Worm (Caenorhabditis elegans): ENCODE measurements around the gene nhr-184.

The nhr-184 gene

DNA sequence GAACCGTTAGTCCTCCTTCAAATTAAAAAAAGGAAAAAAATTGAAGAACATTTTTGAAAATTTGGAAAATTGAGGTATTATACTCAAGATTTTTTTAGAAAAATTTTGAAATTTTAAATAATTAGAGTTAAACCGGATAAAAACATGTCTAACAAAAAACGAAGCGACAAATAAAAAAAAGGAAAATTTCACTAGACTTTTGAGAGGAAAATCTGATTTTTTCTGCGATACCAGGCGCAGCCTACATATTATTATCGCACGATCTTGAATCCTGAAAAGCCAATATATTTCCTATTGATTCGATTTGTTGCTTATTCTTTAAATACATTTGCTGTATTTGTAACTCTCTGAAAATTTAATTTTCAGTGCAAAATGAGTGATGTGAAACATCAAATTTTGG is 1.1 kb upstream of the nhr-184 start, which contains the start of gene nstp-8:
TSS of gene nstp-8 (plus strand) at position 301 of the 400 bp plus-strand sequence.
- TF ChIP-seq nhr-80 (tag; optimal IDR thresholded peaks at IDR 0.05): no peak

DNA sequence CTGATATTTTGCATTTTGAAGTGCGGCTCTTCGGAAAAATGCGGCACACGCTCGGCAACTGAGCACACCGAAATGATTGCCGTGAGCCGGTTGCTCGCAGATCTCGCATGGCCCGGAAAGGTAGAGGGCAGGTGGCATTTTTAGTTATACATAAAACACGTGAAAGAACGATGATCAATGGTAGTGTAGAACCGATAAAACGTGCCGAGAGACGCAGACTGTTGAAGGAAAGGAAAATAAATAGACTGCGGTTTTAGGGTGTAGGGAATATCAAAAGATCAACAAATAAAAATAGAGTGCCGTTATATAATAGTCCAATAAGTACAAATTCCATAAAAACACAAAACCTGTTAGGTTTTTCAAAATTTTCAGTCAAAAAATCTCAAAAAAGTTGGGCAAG is 2.3 kb downstream of the nhr-184 start, which contains the start of gene nhr-133:
TSS of gene nhr-133 (minus strand) at position 183 of the 400 bp plus-strand sequence.
- TF ChIP-seq ceh-40 (GFP tag; IDR thresholded peaks at IDR 0.05) (no peak), snpc-4 (GFP tag; optimal IDR thresholded peaks at IDR 0.05) (no peak), snpc-4 (tag; optimal IDR thresholded peaks at IDR 0.05) (no peak), ztf-22 (GFP tag; optimal IDR thresholded peaks at IDR 0.05) (no peak), C06A6.2 (GFP tag; conservative IDR thresholded peaks at IDR 0.05) (no peak), lir-1 (GFP tag; conservative IDR thresholded peaks at IDR 0.05) (no peak), Y53F4B.3 (GFP tag; IDR thresholded peaks at IDR 0.05) (no peak), nfya-1 (tag; optimal IDR thresholded peaks at IDR 0.05; ENCODE audit: borderline replicate concordance, insufficient read depth) (no peak), lin-35 (GFP tag; optimal IDR thresholded peaks at IDR 0.05) (no peak), mes-4 (tag; optimal IDR thresholded peaks at IDR 0.05) (no peak), hmg-1.2 (GFP tag; IDR thresholded peaks at IDR 0.05) (peak; percentile 43; the same call in 1 of the 2 replicates), ama-1 (optimal IDR thresholded peaks at IDR 0.05) (no peak), ama-1 (GFP tag; optimal IDR thresholded peaks at IDR 0.05) (no peak), zfh-2 (GFP tag; conservative IDR thresholded peaks at IDR 0.05) (peak; percentile 47; the same call in 1 of the 2 replicates), madf-6 (GFP tag; IDR thresholded peaks at IDR 0.05) (no peak), chd-7 (tag; optimal IDR thresholded peaks at IDR 0.05) (no peak), hlh-12 (tag; optimal IDR thresholded peaks at IDR 0.05) (no peak), nhr-80 (tag; optimal IDR thresholded peaks at IDR 0.05) (peak; percentile 16), lag-1 (GFP tag; IDR thresholded peaks at IDR 0.05) (no peak), rpc-1 (optimal IDR thresholded peaks at IDR 0.05) (no peak), rpc-1 (tag; optimal IDR thresholded peaks at IDR 0.05) (no peak)

DNA sequence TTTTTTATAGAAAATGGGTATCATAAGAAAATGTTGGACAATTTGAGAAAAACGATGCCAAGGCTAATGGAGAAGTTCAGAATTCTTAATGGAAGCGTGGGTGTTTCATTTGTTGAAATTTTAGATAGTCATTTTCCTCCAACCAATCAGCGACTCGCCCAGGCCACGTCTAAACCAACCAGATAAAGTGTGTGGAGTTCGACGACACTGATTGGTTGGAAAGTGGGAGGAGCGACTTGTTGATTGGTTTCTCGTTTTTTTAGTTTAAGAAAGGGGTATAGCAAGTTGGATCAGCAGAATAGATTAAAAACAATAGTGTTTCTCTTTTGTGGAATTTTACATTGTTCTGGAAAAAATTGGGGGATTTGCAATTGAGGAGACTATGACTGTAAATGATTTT is 6.8 kb downstream of the nhr-184 start:
- TF ChIP-seq ama-1 (optimal IDR thresholded peaks at IDR 0.05) (no peak), ama-1 (GFP tag; optimal IDR thresholded peaks at IDR 0.05) (no peak), F37B4.10 (GFP tag; IDR thresholded peaks at IDR 0.05) (no peak), nfyb-1 (GFP tag; IDR thresholded peaks at IDR 0.05) (0 out of 2 replicates have a peak, but pooled peaks have one; percentile 34), him-1 (tag; optimal IDR thresholded peaks at IDR 0.05) (no peak)

DNA sequence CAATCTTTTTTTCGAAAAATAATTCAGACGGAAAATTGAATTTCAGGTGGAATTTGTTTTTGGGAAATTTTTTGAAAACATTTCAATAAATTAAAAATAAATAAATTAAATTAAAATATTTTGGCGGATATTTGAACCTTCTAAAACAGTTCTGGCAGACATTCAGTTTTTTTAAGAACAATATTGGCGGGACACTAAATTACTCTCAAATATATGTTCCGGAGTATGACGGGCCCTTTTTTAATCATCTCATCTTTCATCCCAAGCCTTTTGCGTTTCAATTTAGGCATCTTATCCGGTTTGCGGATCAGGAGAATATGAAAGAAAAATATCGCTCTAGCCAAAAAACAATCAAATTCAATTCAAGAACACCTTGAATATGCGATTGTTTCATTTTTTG is 7.5 kb downstream of the nhr-184 start, which contains the start of gene svh-11:
TSS of gene svh-11 (plus strand) at position 301 of the 400 bp plus-strand sequence.
- TF ChIP-seq ets-4 (GFP tag; optimal IDR thresholded peaks at IDR 0.05): no peak
- no peak for TF ChIP-seq B0336.3 (GFP tag; IDR thresholded peaks at IDR 0.05)
- no peak for TF ChIP-seq F39B2.1 (GFP tag; IDR thresholded peaks at IDR 0.05)
- no peak for TF ChIP-seq nfyb-1 (GFP tag; IDR thresholded peaks at IDR 0.05)

DNA sequence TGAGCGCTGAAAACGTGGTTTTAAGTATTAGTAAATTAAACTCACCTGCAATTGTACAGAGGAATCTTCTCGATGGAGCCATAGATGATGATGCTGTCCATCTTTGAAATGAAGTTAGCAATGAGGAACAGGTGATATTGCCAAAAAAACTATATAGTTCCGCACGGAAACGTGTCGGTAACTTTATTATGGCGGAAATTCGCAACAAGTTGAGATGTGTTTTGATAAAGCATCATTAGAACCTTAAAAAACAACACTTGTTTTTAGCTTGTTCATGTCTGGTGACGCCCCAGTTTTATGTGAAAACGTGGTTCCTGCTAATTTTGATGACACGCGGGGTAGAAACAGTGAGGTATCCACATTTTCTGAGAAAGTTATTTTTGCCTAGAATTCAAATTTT is 8.1 kb downstream of the nhr-184 start, which contains the start of gene srt-40:
TSS of gene srt-40 (minus strand) at position 101 of the 400 bp plus-strand sequence.
- TF ChIP-seq F55B11.4 (tag; optimal IDR thresholded peaks at IDR 0.05; ENCODE audit: borderline replicate concordance, insufficient read depth): no peak
- TF ChIP-seq snpc-4 (GFP tag; optimal IDR thresholded peaks at IDR 0.05): no peak
- TF ChIP-seq snpc-4 (tag; optimal IDR thresholded peaks at IDR 0.05): no peak
- no peak for TF ChIP-seq aptf-3 (GFP tag; IDR thresholded peaks at IDR 0.05)
- no peak for TF ChIP-seq Y56A3A.18 (GFP tag; IDR thresholded peaks at IDR 0.05)
- TF ChIP-seq Y79H2A.3 (GFP tag; conservative IDR thresholded peaks at IDR 0.05): no peak
- TF ChIP-seq bed-1 (GFP tag; IDR thresholded peaks at IDR 0.05): no peak
- no peak for TF ChIP-seq Y67H2A.10 (GFP tag; conservative IDR thresholded peaks at IDR 0.05)
- TF ChIP-seq Y95B8A.8 (GFP tag; IDR thresholded peaks at IDR 0.05): no peak
- no peak for TF ChIP-seq cebp-1 (GFP tag; IDR thresholded peaks at IDR 0.05)
- no peak for TF ChIP-seq cebp-1 (tag; optimal IDR thresholded peaks at IDR 0.05)
- TF ChIP-seq F10E7.11 (tag; optimal IDR thresholded peaks at IDR 0.05): no peak
- no peak for TF ChIP-seq efl-1 (GFP tag; optimal IDR thresholded peaks at IDR 0.05)
- TF ChIP-seq lin-54 (GFP tag; optimal IDR thresholded peaks at IDR 0.05): no peak
- no peak for TF ChIP-seq madf-8 (GFP tag; conservative IDR thresholded peaks at IDR 0.05)
- TF ChIP-seq pbrm-1 (GFP tag; IDR thresholded peaks at IDR 0.05): no peak
- no peak for TF ChIP-seq F22D6.2 (tag; optimal IDR thresholded peaks at IDR 0.05)
- TF ChIP-seq repo-1 (tag; optimal IDR thresholded peaks at IDR 0.05): no peak
- TF ChIP-seq ceh-27 (GFP tag; optimal IDR thresholded peaks at IDR 0.05): no peak
- TF ChIP-seq zfh-2 (GFP tag; conservative IDR thresholded peaks at IDR 0.05): no peak
- TF ChIP-seq ceh-79 (tag; optimal IDR thresholded peaks at IDR 0.05): no peak
